Fruit fly (Drosophila melanogaster) whole organism, embryonic: Measurements from ENCODE around the gene CG13700.
A peak's percentile ranks its signal among the peaks of the same experiment; 100 is the strongest.

ENCODE experiments used
- ATbp ChIP-seq: fragments of 200-800 bp; sonication (Bioruptor generic); optimal IDR thresholded peaks from 2 replicates; lab custom pipeline; 2017; ENCODE audit warnings: missing biosample characterization, mild to moderate bottlenecking, missing genetic modification characterization, missing genetic modification reagents
- Blimp-1 ChIP-seq: fragments of 200-800 bp; sonication (Bioruptor generic); optimal IDR thresholded peaks from 3 replicates; lab custom pipeline; 2018; ENCODE audit warnings: missing biosample characterization, missing genetic modification characterization, mild to moderate bottlenecking, moderate library complexity, missing genetic modification reagents
- BtbVII ChIP-seq: fragments of 200-800 bp; sonication (Bioruptor generic); optimal IDR thresholded peaks from 3 replicates; lab custom pipeline; 2017; ENCODE audit warnings: missing biosample characterization, mild to moderate bottlenecking, missing genetic modification characterization
- CG11560 ChIP-seq: fragments of 200-800 bp; sonication (Bioruptor generic); IDR thresholded peaks from 3 replicates; pipeline ENCODE4 v1.3.6; 2022; ENCODE audit warnings: missing biosample characterization, missing genetic modification characterization
- CG12236 ChIP-seq: fragments of 200-800 bp; sonication (Bioruptor generic); optimal IDR thresholded peaks from 2 replicates; lab custom pipeline; 2016; ENCODE audit warnings: missing biosample characterization, missing genetic modification characterization
- CG12744 ChIP-seq: fragments of 200-800 bp; sonication (Bioruptor generic); optimal IDR thresholded peaks from 2 replicates; lab custom pipeline; 2016; ENCODE audit warnings: missing biosample characterization, missing genetic modification characterization
- CG14860 ChIP-seq: fragments of 200-800 bp; sonication (Bioruptor generic); IDR thresholded peaks from 3 replicates; pipeline ENCODE4 v1.3.6; 2022; ENCODE audit warnings: missing biosample characterization, missing genetic modification characterization; ENCODE audit not compliant: partially characterized antibody
- CG1603 ChIP-seq: fragments of 200-800 bp; sonication (Bioruptor generic); optimal IDR thresholded peaks from 2 replicates; lab custom pipeline; 2019; ENCODE audit warnings: missing biosample characterization, mild to moderate bottlenecking, missing genetic modification characterization, moderate library complexity
- CG17186 ChIP-seq: fragments of 200-800 bp; sonication (Bioruptor generic); optimal IDR thresholded peaks from 3 replicates; lab custom pipeline; 2017; ENCODE audit warnings: missing biosample characterization, missing genetic modification reagents, missing genetic modification characterization
- CG17829 ChIP-seq: fragments of 200-800 bp; optimal IDR thresholded peaks from 2 replicates; lab custom pipeline; 2019; ENCODE audit warnings: missing biosample characterization, mild to moderate bottlenecking, missing genetic modification characterization, moderate library complexity
- CG2129 ChIP-seq: fragments of 200-800 bp; sonication (Bioruptor generic); IDR thresholded peaks from 2 replicates; pipeline ENCODE4 v1.3.6; 2022; ENCODE audit warnings: missing biosample characterization, missing genetic modification characterization; ENCODE audit not compliant: partially characterized antibody
- CG2678 ChIP-seq: fragments of 200-800 bp; sonication (Bioruptor generic); optimal IDR thresholded peaks from 3 replicates; lab custom pipeline; 2019; ENCODE audit warnings: missing biosample characterization, mild to moderate bottlenecking, missing genetic modification characterization, moderate library complexity
- CG3065 ChIP-seq: fragments of 200-800 bp; sonication (Bioruptor generic); optimal IDR thresholded peaks from 2 replicates; lab custom pipeline; 2016; ENCODE audit warnings: missing biosample characterization, missing genetic modification characterization
- CG32767 ChIP-seq: fragments of 200-800 bp; sonication (Bioruptor generic); IDR thresholded peaks from 2 replicates; pipeline ENCODE4 v1.3.6; 2022; ENCODE audit warnings: missing biosample characterization, missing genetic modification characterization
- CG3281 ChIP-seq: fragments of 200-800 bp; sonication (Bioruptor generic); optimal IDR thresholded peaks from 3 replicates; lab custom pipeline; 2017; ENCODE audit warnings: missing biosample characterization, mild to moderate bottlenecking, missing genetic modification characterization
- CG6813 ChIP-seq: fragments of 200-800 bp; sonication (Bioruptor generic); optimal IDR thresholded peaks from 2 replicates; lab custom pipeline; 2017; ENCODE audit warnings: missing biosample characterization, missing genetic modification characterization, mild to moderate bottlenecking, moderate library complexity, missing genetic modification reagents
- CG8765 ChIP-seq: fragments of 200-800 bp; sonication (Bioruptor generic); IDR thresholded peaks from 2 replicates; pipeline ENCODE4 v1.3.6; 2022; ENCODE audit warnings: missing biosample characterization, missing genetic modification characterization
- CG8924 ChIP-seq: fragments of 200-800 bp; optimal IDR thresholded peaks from 3 replicates; lab custom pipeline; 2019; ENCODE audit warnings: missing biosample characterization, mild to moderate bottlenecking, missing genetic modification characterization, moderate library complexity
- CrebB ChIP-seq: fragments of 200-800 bp; sonication (Bioruptor generic); optimal IDR thresholded peaks from 3 replicates; lab custom pipeline; 2018; ENCODE audit warnings: missing biosample characterization, mild to moderate bottlenecking, missing genetic modification characterization
- Drgx ChIP-seq: fragments of 200-800 bp; sonication (Bioruptor generic); IDR thresholded peaks from 2 replicates; pipeline ENCODE4 v1.3.6; 2022; ENCODE audit warnings: missing biosample characterization, missing genetic modification characterization
- E2f1 ChIP-seq: fragments of 200-800 bp; sonication (Bioruptor generic); IDR thresholded peaks from 2 replicates; pipeline ENCODE4 v1.3.6; 2022; ENCODE audit warnings: missing biosample characterization, missing genetic modification characterization
- Fer1 ChIP-seq: fragments of 200-800 bp; sonication (Bioruptor generic); optimal IDR thresholded peaks from 2 replicates; lab custom pipeline; 2017; ENCODE audit warnings: missing biosample characterization, mild to moderate bottlenecking, missing genetic modification characterization
- Gug ChIP-seq: fragments of 200-800 bp; sonication (Bioruptor generic); IDR thresholded peaks from 4 replicates; pipeline ENCODE4 v1.3.6; 2022; ENCODE audit warnings: missing biosample characterization, missing genetic modification characterization
- Hsf ChIP-seq: fragments of 200-800 bp; sonication (Bioruptor generic); optimal IDR thresholded peaks from 3 replicates; lab custom pipeline; 2016; ENCODE audit warnings: missing biosample characterization, missing genetic modification characterization
- MTF-1 ChIP-seq: fragments of 200-800 bp; sonication (Bioruptor generic); optimal IDR thresholded peaks from 2 replicates; lab custom pipeline; 2018; ENCODE audit warnings: missing biosample characterization, mild to moderate bottlenecking, missing genetic modification characterization, borderline replicate concordance
- Max ChIP-seq: fragments of 200-800 bp; sonication (Bioruptor generic); optimal IDR thresholded peaks from 2 replicates; lab custom pipeline; 2016; ENCODE audit warnings: missing biosample characterization, mild to moderate bottlenecking, missing genetic modification characterization
- Mes4 ChIP-seq: fragments of 200-800 bp; sonication (Bioruptor generic); optimal IDR thresholded peaks from 2 replicates; lab custom pipeline; 2016; ENCODE audit warnings: missing biosample characterization, missing genetic modification characterization
- PHDP ChIP-seq: fragments of 200-800 bp; sonication (Bioruptor generic); optimal IDR thresholded peaks from 3 replicates; lab custom pipeline; 2018; ENCODE audit warnings: missing biosample characterization, mild to moderate bottlenecking, missing genetic modification characterization, moderate library complexity
- Ptx1 ChIP-seq: fragments of 200-800 bp; sonication (Bioruptor generic); IDR thresholded peaks from 2 replicates; pipeline ENCODE4 v1.3.6; 2022; ENCODE audit warnings: missing biosample characterization, missing genetic modification characterization
- Sry-β ChIP-seq: fragments of 200-800 bp; sonication (Bioruptor generic); optimal IDR thresholded peaks from 2 replicates; lab custom pipeline; 2018; ENCODE audit warnings: missing biosample characterization, mild to moderate bottlenecking, missing genetic modification characterization, moderate library complexity
- TFAM ChIP-seq: fragments of 200-800 bp; sonication (Bioruptor generic); optimal IDR thresholded peaks from 2 replicates; lab custom pipeline; 2017; ENCODE audit warnings: missing biosample characterization, missing genetic modification characterization, inconsistent platforms
- Taf1 ChIP-seq: fragments of 200-800 bp; sonication (Bioruptor generic); IDR thresholded peaks from 2 replicates; pipeline ENCODE4 v1.3.6; 2022; ENCODE audit warnings: missing biosample characterization, missing genetic modification characterization
- YL-1 ChIP-seq: fragments of 200-800 bp; sonication (Bioruptor generic); optimal IDR thresholded peaks from 3 replicates; lab custom pipeline; 2017; ENCODE audit warnings: missing biosample characterization, mild to moderate bottlenecking, missing genetic modification characterization
- ab ChIP-seq: fragments of 200-800 bp; sonication (Bioruptor generic); optimal IDR thresholded peaks from 2 replicates; lab custom pipeline; 2016; ENCODE audit warnings: missing biosample characterization, missing genetic modification characterization
- ash1 ChIP-seq: fragments of 200-800 bp; sonication (Bioruptor generic); optimal IDR thresholded peaks from 2 replicates; lab custom pipeline; 2018; ENCODE audit warnings: missing biosample characterization, mild to moderate bottlenecking, missing genetic modification characterization
- ato ChIP-seq: fragments of 200-800 bp; sonication (Bioruptor generic); IDR thresholded peaks from 2 replicates; pipeline ENCODE4 v1.3.6; 2022; ENCODE audit warnings: missing biosample characterization, missing genetic modification characterization; ENCODE audit not compliant: partially characterized antibody
- bigmax ChIP-seq: fragments of 200-800 bp; sonication (Bioruptor generic); optimal IDR thresholded peaks from 2 replicates; lab custom pipeline; 2018; ENCODE audit warnings: missing biosample characterization, mild to moderate bottlenecking, missing genetic modification characterization
- corto ChIP-seq: fragments of 200-800 bp; sonication (Bioruptor generic); optimal IDR thresholded peaks from 2 replicates; lab custom pipeline; 2016; ENCODE audit warnings: missing biosample characterization, mild to moderate bottlenecking, missing genetic modification characterization, moderate library complexity
- dimm ChIP-seq: fragments of 200-800 bp; sonication (Bioruptor generic); IDR thresholded peaks from 2 replicates; pipeline ENCODE4 v1.3.6; 2022; ENCODE audit warnings: missing biosample characterization, missing genetic modification characterization
- disco-r ChIP-seq: fragments of 200-800 bp; sonication (Bioruptor generic); optimal IDR thresholded peaks from 2 replicates; lab custom pipeline; 2016; ENCODE audit warnings: missing biosample characterization, missing genetic modification characterization
- gce ChIP-seq: fragments of 200-800 bp; sonication (Bioruptor generic); IDR thresholded peaks from 3 replicates; pipeline ENCODE4 v1.3.6; 2022; ENCODE audit warnings: missing biosample characterization, missing genetic modification characterization
- lilli ChIP-seq: fragments of 200-800 bp; sonication (Bioruptor generic); optimal IDR thresholded peaks from 3 replicates; lab custom pipeline; 2016; ENCODE audit warnings: missing biosample characterization, missing genetic modification characterization
- lmd ChIP-seq: fragments of 200-800 bp; sonication (Bioruptor generic); IDR thresholded peaks from 2 replicates; pipeline ENCODE4 v1.3.6; 2022; ENCODE audit warnings: missing biosample characterization, missing genetic modification characterization
- mirr ChIP-seq: fragments of 200-800 bp; sonication (Bioruptor generic); optimal IDR thresholded peaks from 3 replicates; lab custom pipeline; 2018; ENCODE audit warnings: missing biosample characterization, mild to moderate bottlenecking, missing genetic modification characterization
- phol ChIP-seq: fragments of 200-800 bp; sonication (Bioruptor generic); optimal IDR thresholded peaks from 3 replicates; lab custom pipeline; 2018; ENCODE audit warnings: missing biosample characterization, mild to moderate bottlenecking, missing genetic modification characterization, moderate library complexity
- pnt ChIP-seq: fragments of 200-800 bp; sonication (Bioruptor generic); optimal IDR thresholded peaks from 3 replicates; lab custom pipeline; 2016; ENCODE audit warnings: missing biosample characterization, missing genetic modification characterization
- stc ChIP-seq: fragments of 200-800 bp; sonication (Bioruptor generic); IDR thresholded peaks from 2 replicates; pipeline ENCODE4 v1.3.6; 2022; ENCODE audit warnings: missing biosample characterization, missing genetic modification characterization
- tap ChIP-seq: fragments of 200-800 bp; optimal IDR thresholded peaks from 3 replicates; lab custom pipeline; 2019; ENCODE audit warnings: missing biosample characterization, mild to moderate bottlenecking, missing genetic modification characterization, moderate library complexity
- tio ChIP-seq: fragments of 200-800 bp; sonication (Bioruptor generic); optimal IDR thresholded peaks from 2 replicates; lab custom pipeline; 2017; ENCODE audit warnings: missing biosample characterization, missing genetic modification characterization, inconsistent platforms
- wdn ChIP-seq: fragments of 200-800 bp; sonication (Bioruptor generic); IDR thresholded peaks from 2 replicates; pipeline ENCODE4 v1.3.6; 2022; ENCODE audit warnings: missing biosample characterization, missing genetic modification characterization
- z ChIP-seq: fragments of 200-800 bp; sonication (Bioruptor generic); IDR thresholded peaks from 3 replicates; pipeline ENCODE4 v1.3.6; 2022; ENCODE audit warnings: missing biosample characterization, missing genetic modification characterization

Gene CG13700

dm6 chr3L:18348664-18349063 lies 47.6 kb upstream of the CG13700 start (continued):
- peak; percentile 22 for TF ChIP-seq Mes4 (GFP tag; lab: Kevin White, UChicago)
- peak; percentile 62 for TF ChIP-seq tap (tag; lab: Kevin White, UChicago)
- TF ChIP-seq CrebB = no peak
- TF ChIP-seq TFAM (GFP tag; lab: Kevin White, UChicago) = no peak
- peak; percentile 47 for TF ChIP-seq stc (GFP tag; lab: Robert Waterston, UW)
- peak; percentile 75 for TF ChIP-seq Hsf
- no peak for TF ChIP-seq ato (GFP tag; lab: Robert Waterston, UW)
- TF ChIP-seq Max (GFP tag; lab: Kevin White, UChicago) = peak; percentile 73
- peak; percentile 48 for TF ChIP-seq pnt (GFP tag; lab: Kevin White, UChicago)
- TF ChIP-seq wdn (GFP tag; lab: Robert Waterston, UW) = no peak
- peak; percentile 42 for TF ChIP-seq CG12236
- no peak for TF ChIP-seq disco-r (GFP tag; lab: Kevin White, UChicago)
- peak; percentile 91 for TF ChIP-seq phol
- no peak for TF ChIP-seq corto (GFP tag; lab: Kevin White, UChicago)
- TF ChIP-seq Blimp-1 (GFP tag; lab: Kevin White, UChicago) = peak; percentile 83
- peak; percentile 18; the same call in 1 of the 4 replicates for TF ChIP-seq Gug
- TF ChIP-seq CG3281 (GFP tag; lab: Kevin White, UChicago) = peak; percentile 28
- peak; percentile 84 for TF ChIP-seq tio (GFP tag; lab: Kevin White, UChicago)
- no peak for TF ChIP-seq Fer1
- TF ChIP-seq CG11560 = no peak
- TF ChIP-seq CG14860 (GFP tag; lab: Robert Waterston, UW) = no peak
- no peak for TF ChIP-seq mirr
- TF ChIP-seq lilli (GFP tag; lab: Kevin White, UChicago) = peak; percentile 72
- TF ChIP-seq YL-1 = peak; percentile 2
- TF ChIP-seq z (GFP tag; lab: Robert Waterston, UW) = 0 out of 3 replicates have a peak, but pooled peaks have one; percentile 8
- peak; percentile 65 for TF ChIP-seq E2f1 (GFP tag; lab: Robert Waterston, UW)
- TF ChIP-seq CG2678 = peak; percentile 82
- no peak for TF ChIP-seq Drgx
- TF ChIP-seq CG2129 (GFP tag; lab: Robert Waterston, UW) = no peak
- TF ChIP-seq dimm (GFP tag; lab: Robert Waterston, UW) = 0 out of 2 replicates have a peak, but pooled peaks have one; percentile 21
- TF ChIP-seq CG8765 (GFP tag; lab: Robert Waterston, UW) = peak; percentile 72; the same call in 1 of the 2 replicates
- TF ChIP-seq CG17829 = peak; percentile 93
- TF ChIP-seq CG6813 (GFP tag; lab: Kevin White, UChicago) = peak; percentile 82
- no peak for TF ChIP-seq Taf1 (GFP tag; lab: Robert Waterston, UW)
- TF ChIP-seq ATbp = peak; percentile 67
- TF ChIP-seq CG8924 = peak; percentile 90
- peak; percentile 53; the same call in 1 of the 2 replicates for TF ChIP-seq lmd (GFP tag; lab: Robert Waterston, UW)
- no peak for TF ChIP-seq ash1 (GFP tag; lab: Kevin White, UChicago)
- peak; percentile 65 for TF ChIP-seq PHDP
- no peak for TF ChIP-seq gce (GFP tag; lab: Robert Waterston, UW)
- peak; percentile 72 for TF ChIP-seq Ptx1
- peak; percentile 39 for TF ChIP-seq MTF-1 (GFP tag; lab: Kevin White, UChicago)
- peak; percentile 36 for TF ChIP-seq CG3065 (GFP tag; lab: Kevin White, UChicago)
- TF ChIP-seq bigmax (GFP tag; lab: Kevin White, UChicago) = no peak
- peak; percentile 11 for TF ChIP-seq CG17186 (GFP tag; lab: Kevin White, UChicago)
- peak; percentile 66; the same call in 1 of the 2 replicates for TF ChIP-seq CG32767 (GFP tag; lab: Robert Waterston, UW)
- TF ChIP-seq CG1603 (tag; lab: Kevin White, UChicago) = peak; percentile 25
- TF ChIP-seq ab (GFP tag; lab: Kevin White, UChicago) = no peak
- TF ChIP-seq Sry-β (GFP tag; lab: Kevin White, UChicago) = no peak
- peak; percentile 23 for TF ChIP-seq BtbVII
- TF ChIP-seq CG12744 (GFP tag; lab: Kevin White, UChicago) = no peak
